Fruit fly (Drosophila melanogaster) whole organism, pupa: Measurements from ENCODE around the gene CG13138.

Experiments used
- CG12605 ChIP-seq: fragments of 200-800 bp; sonication (Bioruptor generic); IDR thresholded peaks from 2 replicates; pipeline ENCODE4 v1.3.6; 2022; ENCODE audit warnings: missing biosample characterization, missing genetic modification characterization
- CG14655 ChIP-seq: fragments of 200-800 bp; sonication (Bioruptor generic); optimal IDR thresholded peaks from 3 replicates; lab custom pipeline; 2017; ENCODE audit warnings: mild to moderate bottlenecking, missing biosample characterization, missing genetic modification reagents, missing genetic modification characterization
- CG15710 ChIP-seq: fragments of 200-800 bp; sonication (Bioruptor generic); optimal IDR thresholded peaks from 2 replicates; lab custom pipeline; 2018; ENCODE audit warnings: missing biosample characterization, mild to moderate bottlenecking, missing genetic modification characterization, moderate library complexity
- CG32121 ChIP-seq: fragments of 200-800 bp; sonication (Bioruptor generic); IDR thresholded peaks from 2 replicates; pipeline ENCODE4 v1.3.6; 2022; ENCODE audit warnings: missing biosample characterization, missing genetic modification characterization
- CG34367 ChIP-seq: fragments of 200-800 bp; sonication (Bioruptor generic); optimal IDR thresholded peaks from 2 replicates; lab custom pipeline; 2018; ENCODE audit warnings: missing biosample characterization, mild to moderate bottlenecking, missing genetic modification characterization
- CG8301 ChIP-seq: fragments of 200-800 bp; sonication (Bioruptor generic); optimal IDR thresholded peaks from 2 replicates; lab custom pipeline; 2018; ENCODE audit warnings: missing biosample characterization, mild to moderate bottlenecking, missing genetic modification characterization
- EcR ChIP-seq: fragments of 200-800 bp; sonication (Bioruptor generic); optimal IDR thresholded peaks from 3 replicates; lab custom pipeline; 2019; ENCODE audit warnings: missing biosample characterization, missing genetic modification characterization, mild to moderate bottlenecking, moderate library complexity, missing genetic modification reagents
- Pif1A ChIP-seq: fragments of 200-800 bp; sonication (Bioruptor generic); optimal IDR thresholded peaks from 3 replicates; lab custom pipeline; 2016; ENCODE audit warnings: missing biosample characterization, missing genetic modification characterization
- Pif1B ChIP-seq: fragments of 200-800 bp; sonication (Bioruptor generic); optimal IDR thresholded peaks from 3 replicates; lab custom pipeline; 2016; ENCODE audit warnings: missing biosample characterization, missing genetic modification characterization
- Snoo ChIP-seq: fragments of 200-800 bp; sonication (Bioruptor generic); optimal IDR thresholded peaks from 3 replicates; lab custom pipeline; 2017; ENCODE audit warnings: missing biosample characterization, mild to moderate bottlenecking, missing genetic modification characterization, inconsistent platforms
- gl ChIP-seq: fragments of 200-800 bp; sonication (Bioruptor generic); optimal IDR thresholded peaks from 2 replicates; lab custom pipeline; 2018; ENCODE audit warnings: missing biosample characterization, mild to moderate bottlenecking, missing genetic modification characterization
- rn ChIP-seq: fragments of 200-800 bp; sonication (Bioruptor generic); IDR thresholded peaks from 2 replicates; pipeline ENCODE4 v1.3.6; 2022; ENCODE audit warnings: missing biosample characterization, missing genetic modification characterization

dm6 chr2L:10259960-10260749 is 41.7 kb downstream of the CG13138 start:
- TF ChIP-seq CG14655 (GFP tag; lab: Kevin White, UChicago): no peak
- TF ChIP-seq CG34367 (tag; lab: Kevin White, UChicago): no peak
- no peak for TF ChIP-seq EcR (GFP tag; lab: Kevin White, UChicago)
- no peak for TF ChIP-seq rn (GFP tag; lab: Robert Waterston, UW)
- no peak for TF ChIP-seq Pif1A (GFP tag; lab: Kevin White, UChicago)
- TF ChIP-seq Pif1B (GFP tag; lab: Kevin White, UChicago): no peak
- TF ChIP-seq gl (tag; lab: Kevin White, UChicago): no peak
- no peak for TF ChIP-seq CG8301 (tag; lab: Kevin White, UChicago)
- TF ChIP-seq CG15710 (tag; lab: Kevin White, UChicago): no peak
- no peak for TF ChIP-seq Snoo (tag; lab: Kevin White, UChicago)
- no peak for TF ChIP-seq CG32121 (GFP tag; lab: Robert Waterston, UW)
- TF ChIP-seq CG12605 (GFP tag; lab: Robert Waterston, UW): no peak
